Worm (Caenorhabditis elegans) whole organism, midembryonic: ENCODE results near the gene F07G11.1.

ENCODE experiments used
- T22C8.4 ChIP-seq: fragments of 200-800 bp; sonication (Bioruptor generic); IDR thresholded peaks from 2 replicates; pipeline ENCODE4 v1.3.6; 2022; ENCODE audit warnings: missing genetic modification characterization, missing compliant biosample characterization
- flt-1 ChIP-seq: fragments of 200-800 bp; sonication (Bioruptor generic); IDR thresholded peaks from 2 replicates; pipeline ENCODE4 v1.3.6; 2022; ENCODE audit warnings: missing genetic modification characterization, missing compliant biosample characterization
- ref-1 ChIP-seq: fragments of 200-800 bp; sonication (Bioruptor generic); conservative IDR thresholded peaks from 2 replicates; pipeline ENCODE4 v1.3.6; 2022; ENCODE audit warnings: missing genetic modification reagents, missing genetic modification characterization, missing compliant biosample characterization
- tab-1 ChIP-seq: fragments of 200-800 bp; sonication (Bioruptor generic); IDR thresholded peaks from 2 replicates; pipeline ENCODE4 v1.3.6; 2022; ENCODE audit warnings: missing genetic modification characterization, missing compliant biosample characterization
- ztf-29 ChIP-seq: fragments of 200-800 bp; sonication (Bioruptor generic); IDR thresholded peaks from 2 replicates; pipeline ENCODE4 v1.3.6; 2022; ENCODE audit warnings: missing genetic modification reagents, missing genetic modification characterization, missing compliant biosample characterization

DNA sequence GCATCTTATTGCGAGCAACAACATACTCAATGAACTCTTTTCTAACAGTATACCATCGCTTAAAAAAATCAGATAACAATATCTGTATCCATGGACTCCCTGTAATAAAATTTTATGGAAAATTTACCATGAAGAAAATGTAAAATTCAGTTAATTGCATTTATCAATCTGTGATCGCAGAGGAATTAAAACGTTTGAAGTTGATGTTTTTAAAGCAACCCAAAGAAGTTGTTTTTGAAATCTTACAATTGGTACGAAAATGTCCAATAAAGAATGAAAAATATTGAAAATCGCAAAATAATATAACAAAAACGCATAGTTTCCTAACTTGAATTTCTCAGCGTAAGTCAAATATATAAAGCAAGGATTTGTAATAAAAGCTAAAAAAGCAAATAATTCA, 9.9 kb upstream of the F07G11.1 start, which contains the start of gene srj-32:
- no peak for TF ChIP-seq flt-1 (GFP tag; lab: Robert Waterston, UW)
- no peak for TF ChIP-seq ref-1 (GFP tag; lab: Robert Waterston, UW)
- no peak for TF ChIP-seq tab-1 (GFP tag; lab: Robert Waterston, UW)
- no peak for TF ChIP-seq ztf-29 (GFP tag; lab: Robert Waterston, UW)
- no peak for TF ChIP-seq T22C8.4 (GFP tag; lab: Robert Waterston, UW)
